Fruit fly (Drosophila melanogaster) whole organism, embryonic: ENCODE data around the gene CG4942.

Source experiments
- Antp ChIP-seq: fragments of 200-800 bp; sonication (Bioruptor generic); optimal IDR thresholded peaks from 3 replicates; lab custom pipeline; 2016; ENCODE audit warnings: missing biosample characterization, missing genetic modification characterization
- Asciz ChIP-seq: fragments of 200-800 bp; sonication (Bioruptor generic); optimal IDR thresholded peaks from 2 replicates; lab custom pipeline; 2017; ENCODE audit warnings: missing biosample characterization, mild to moderate bottlenecking, missing genetic modification characterization, missing genetic modification reagents
- Atf3 ChIP-seq: fragments of 200-800 bp; sonication (Bioruptor generic); optimal IDR thresholded peaks from 3 replicates; lab custom pipeline; 2016; ENCODE audit warnings: missing biosample characterization, missing genetic modification characterization
- CG11696 ChIP-seq: fragments of 200-800 bp; sonication (Bioruptor generic); IDR thresholded peaks from 2 replicates; pipeline ENCODE4 v1.3.6; 2022; ENCODE audit warnings: missing biosample characterization, missing genetic modification characterization
- CG12299 ChIP-seq: fragments of 200-800 bp; sonication (Bioruptor generic); optimal IDR thresholded peaks from 2 replicates; lab custom pipeline; 2018; ENCODE audit warnings: missing biosample characterization, mild to moderate bottlenecking, missing genetic modification characterization
- CG13894 ChIP-seq: fragments of 200-800 bp; sonication (Bioruptor generic); optimal IDR thresholded peaks from 3 replicates; lab custom pipeline; 2018; ENCODE audit warnings: missing biosample characterization, mild to moderate bottlenecking, missing genetic modification characterization, moderate library complexity
- CG17328 ChIP-seq: fragments of 200-800 bp; sonication (Bioruptor generic); IDR thresholded peaks from 2 replicates; pipeline ENCODE4 v1.3.6; 2022; ENCODE audit warnings: missing biosample characterization, missing genetic modification characterization
- CG17912 ChIP-seq: fragments of 200-800 bp; sonication (Bioruptor generic); optimal IDR thresholded peaks from 2 replicates; lab custom pipeline; 2018; ENCODE audit warnings: missing biosample characterization, mild to moderate bottlenecking, missing genetic modification characterization
- CG3407 ChIP-seq: fragments of 200-800 bp; sonication (Bioruptor generic); optimal IDR thresholded peaks from 2 replicates; lab custom pipeline; 2018; ENCODE audit warnings: missing biosample characterization, mild to moderate bottlenecking, missing genetic modification characterization
- CG3838 ChIP-seq: fragments of 200-800 bp; sonication (Bioruptor generic); optimal IDR thresholded peaks from 3 replicates; lab custom pipeline; 2016; ENCODE audit warnings: missing biosample characterization, missing genetic modification characterization
- CG43689 ChIP-seq: fragments of 200-800 bp; sonication (Bioruptor generic); IDR thresholded peaks from 2 replicates; pipeline ENCODE4 v1.3.6; 2022; ENCODE audit warnings: missing biosample characterization, missing genetic modification characterization
- CG6654 ChIP-seq: fragments of 200-800 bp; sonication (Bioruptor generic); optimal IDR thresholded peaks from 2 replicates; lab custom pipeline; 2017; ENCODE audit warnings: missing biosample characterization, mild to moderate bottlenecking, missing genetic modification characterization
- CG7963 ChIP-seq: fragments of 200-800 bp; sonication (Bioruptor generic); IDR thresholded peaks from 3 replicates; pipeline ENCODE4 v1.3.6; 2022; ENCODE audit warnings: missing biosample characterization, missing genetic modification characterization; ENCODE audit not compliant: partially characterized antibody
- CG8089 ChIP-seq: fragments of 200-800 bp; sonication (Bioruptor generic); optimal IDR thresholded peaks from 3 replicates; lab custom pipeline; 2016; ENCODE audit warnings: missing biosample characterization, missing genetic modification characterization
- CG8765 ChIP-seq: fragments of 200-800 bp; sonication (Bioruptor generic); IDR thresholded peaks from 2 replicates; pipeline ENCODE4 v1.3.6; 2022; ENCODE audit warnings: missing biosample characterization, missing genetic modification characterization
- CG9727 ChIP-seq: fragments of 200-800 bp; sonication (Bioruptor generic); optimal IDR thresholded peaks from 3 replicates; lab custom pipeline; 2017; ENCODE audit warnings: missing biosample characterization, mild to moderate bottlenecking, missing genetic modification characterization
- E2f1 ChIP-seq: fragments of 200-800 bp; sonication (Bioruptor generic); IDR thresholded peaks from 2 replicates; pipeline ENCODE4 v1.3.6; 2022; ENCODE audit warnings: missing biosample characterization, missing genetic modification characterization
- Fer3 ChIP-seq: fragments of 200-800 bp; sonication (Bioruptor generic); optimal IDR thresholded peaks from 2 replicates; lab custom pipeline; 2018; ENCODE audit warnings: missing biosample characterization, mild to moderate bottlenecking, missing genetic modification characterization, moderate library complexity
- Hey ChIP-seq: fragments of 200-800 bp; sonication (Bioruptor generic); optimal IDR thresholded peaks from 3 replicates; lab custom pipeline; 2018; ENCODE audit warnings: missing biosample characterization, mild to moderate bottlenecking, missing genetic modification characterization
- Max ChIP-seq: fragments of 200-800 bp; sonication (Bioruptor generic); optimal IDR thresholded peaks from 2 replicates; lab custom pipeline; 2016; ENCODE audit warnings: missing biosample characterization, mild to moderate bottlenecking, missing genetic modification characterization
- Nf-YA ChIP-seq: fragments of 200-800 bp; sonication (Bioruptor generic); IDR thresholded peaks from 2 replicates; pipeline ENCODE4 v1.3.6; 2022; ENCODE audit warnings: missing biosample characterization, missing genetic modification characterization
- Opbp ChIP-seq: fragments of 200-800 bp; sonication (Bioruptor generic); IDR thresholded peaks from 3 replicates; pipeline ENCODE4 v1.3.6; 2022; ENCODE audit warnings: missing biosample characterization, missing genetic modification characterization; ENCODE audit not compliant: partially characterized antibody
- PHDP ChIP-seq: fragments of 200-800 bp; sonication (Bioruptor generic); optimal IDR thresholded peaks from 3 replicates; lab custom pipeline; 2018; ENCODE audit warnings: missing biosample characterization, mild to moderate bottlenecking, missing genetic modification characterization, moderate library complexity
- Poxn ChIP-seq: fragments of 200-800 bp; sonication (Bioruptor generic); IDR thresholded peaks from 2 replicates; pipeline ENCODE4 v1.3.6; 2022; ENCODE audit warnings: missing biosample characterization, missing genetic modification characterization
- Scr ChIP-seq: fragments of 200-800 bp; sonication (Bioruptor generic); IDR thresholded peaks from 2 replicates; pipeline ENCODE4 v1.3.6; 2022; ENCODE audit warnings: missing biosample characterization, missing genetic modification characterization; ENCODE audit not compliant: partially characterized antibody
- Sox102F ChIP-seq: fragments of 200-800 bp; sonication (Bioruptor generic); optimal IDR thresholded peaks from 2 replicates; lab custom pipeline; 2018; ENCODE audit warnings: missing biosample characterization, mild to moderate bottlenecking, missing genetic modification characterization, moderate library complexity
- TFAM ChIP-seq: fragments of 200-800 bp; sonication (Bioruptor generic); optimal IDR thresholded peaks from 2 replicates; lab custom pipeline; 2017; ENCODE audit warnings: missing biosample characterization, missing genetic modification characterization, inconsistent platforms
- ash1 ChIP-seq: fragments of 200-800 bp; sonication (Bioruptor generic); optimal IDR thresholded peaks from 2 replicates; lab custom pipeline; 2018; ENCODE audit warnings: missing biosample characterization, mild to moderate bottlenecking, missing genetic modification characterization
- ato ChIP-seq: fragments of 200-800 bp; sonication (Bioruptor generic); IDR thresholded peaks from 2 replicates; pipeline ENCODE4 v1.3.6; 2022; ENCODE audit warnings: missing biosample characterization, missing genetic modification characterization; ENCODE audit not compliant: partially characterized antibody
- cg ChIP-seq: fragments of 200-800 bp; sonication (Bioruptor generic); optimal IDR thresholded peaks from 3 replicates; lab custom pipeline; 2019; ENCODE audit warnings: missing biosample characterization, mild to moderate bottlenecking, missing genetic modification characterization, moderate library complexity
- chif ChIP-seq, 2 experiments: fragments of 200-800 bp; sonication (Bioruptor generic); optimal IDR thresholded peaks; 3 replicates each; lab custom pipeline; 2016; ENCODE audit warnings: missing biosample characterization in 2 of 2, missing genetic modification characterization in 2 of 2
- dan ChIP-seq: fragments of 200-800 bp; sonication (Bioruptor generic); IDR thresholded peaks from 2 replicates; pipeline ENCODE4 v1.3.6; 2022; ENCODE audit warnings: missing biosample characterization, missing genetic modification characterization
- dmrt11E ChIP-seq: fragments of 200-800 bp; sonication (Bioruptor generic); optimal IDR thresholded peaks from 3 replicates; lab custom pipeline; 2018; ENCODE audit warnings: missing biosample characterization, mild to moderate bottlenecking, missing genetic modification characterization, moderate library complexity
- eyg ChIP-seq: fragments of 200-800 bp; sonication (Bioruptor generic); optimal IDR thresholded peaks from 3 replicates; lab custom pipeline; 2016; ENCODE audit warnings: missing biosample characterization, missing genetic modification characterization
- ftz-f1 ChIP-seq: fragments of 200-800 bp; sonication (Bioruptor generic); optimal IDR thresholded peaks from 2 replicates; lab custom pipeline; 2016; ENCODE audit warnings: missing biosample characterization, missing genetic modification characterization
- hb ChIP-seq: fragments of 200-800 bp; sonication (Bioruptor generic); IDR thresholded peaks from 3 replicates; pipeline ENCODE4 v1.3.6; 2022; ENCODE audit warnings: missing biosample characterization, missing genetic modification characterization; ENCODE audit not compliant: partially characterized antibody
- ind ChIP-seq: fragments of 200-800 bp; sonication (Bioruptor generic); optimal IDR thresholded peaks from 3 replicates; lab custom pipeline; 2016; ENCODE audit warnings: missing biosample characterization, missing genetic modification characterization
- inv ChIP-seq: fragments of 200-800 bp; sonication (Bioruptor generic); IDR thresholded peaks from 2 replicates; pipeline ENCODE4 v1.3.6; 2022; ENCODE audit warnings: missing biosample characterization, missing genetic modification characterization; ENCODE audit not compliant: partially characterized antibody
- lilli ChIP-seq: fragments of 200-800 bp; sonication (Bioruptor generic); optimal IDR thresholded peaks from 3 replicates; lab custom pipeline; 2016; ENCODE audit warnings: missing biosample characterization, missing genetic modification characterization
- nau ChIP-seq: fragments of 200-800 bp; sonication (Bioruptor generic); optimal IDR thresholded peaks from 3 replicates; lab custom pipeline; 2017; ENCODE audit warnings: missing biosample characterization, mild to moderate bottlenecking, missing genetic modification characterization, missing genetic modification reagents
- nerfin-2 ChIP-seq: fragments of 200-800 bp; sonication (Bioruptor generic); IDR thresholded peaks from 2 replicates; pipeline ENCODE4 v1.3.6; 2022; ENCODE audit warnings: missing biosample characterization, missing genetic modification characterization; ENCODE audit not compliant: partially characterized antibody
- nom ChIP-seq: fragments of 200-800 bp; sonication (Bioruptor generic); optimal IDR thresholded peaks from 2 replicates; lab custom pipeline; 2017; ENCODE audit warnings: missing biosample characterization, missing genetic modification characterization, mild to moderate bottlenecking, moderate library complexity, missing genetic modification reagents
- oc ChIP-seq: fragments of 200-800 bp; sonication (Bioruptor generic); optimal IDR thresholded peaks from 2 replicates; lab custom pipeline; 2018; ENCODE audit warnings: missing biosample characterization, mild to moderate bottlenecking, missing genetic modification characterization, moderate library complexity
- org-1 ChIP-seq: fragments of 200-800 bp; sonication (Bioruptor generic); optimal IDR thresholded peaks from 2 replicates; lab custom pipeline; 2017; ENCODE audit warnings: missing biosample characterization, missing genetic modification characterization
- otp ChIP-seq: fragments of 200-800 bp; sonication (Bioruptor generic); IDR thresholded peaks from 3 replicates; pipeline ENCODE4, ENCODE4 v1.3.6; 2022; ENCODE audit warnings: missing biosample characterization, missing genetic modification characterization
- pho ChIP-seq: fragments of 200-800 bp; sonication (Bioruptor generic); optimal IDR thresholded peaks from 2 replicates; lab custom pipeline; 2016; ENCODE audit warnings: missing biosample characterization, missing genetic modification characterization
- pita ChIP-seq: fragments of 200-800 bp; sonication (Bioruptor generic); optimal IDR thresholded peaks from 2 replicates; lab custom pipeline; 2017; ENCODE audit warnings: missing biosample characterization, mild to moderate bottlenecking, missing genetic modification characterization
- shn ChIP-seq: fragments of 200-800 bp; sonication (Bioruptor generic); optimal IDR thresholded peaks from 3 replicates; lab custom pipeline; 2016; ENCODE audit warnings: missing biosample characterization, missing genetic modification characterization
- slou ChIP-seq: fragments of 200-800 bp; sonication (Bioruptor generic); optimal IDR thresholded peaks from 3 replicates; lab custom pipeline; 2016; ENCODE audit warnings: missing biosample characterization, missing genetic modification characterization
- zen ChIP-seq: fragments of 200-800 bp; sonication (Bioruptor generic); optimal IDR thresholded peaks from 3 replicates; lab custom pipeline; 2018; ENCODE audit warnings: missing biosample characterization, mild to moderate bottlenecking, missing genetic modification characterization, moderate library complexity

CG4942 gene

dm6 chr3L:9025680-9026079 lies 47.2 kb upstream of the CG4942 start (continued):
- TF ChIP-seq nom (GFP tag; lab: Kevin White, UChicago) (no peak), CG3407 (GFP tag; lab: Kevin White, UChicago) (peak; percentile 76), E2f1 (GFP tag; lab: Robert Waterston, UW) (peak; percentile 80), TFAM (no peak), Scr (no peak), eyg (GFP tag; lab: Kevin White, UChicago) (peak; percentile 62), CG17912 (GFP tag; lab: Kevin White, UChicago) (peak; percentile 34), shn (peak; percentile 44), oc (tag; lab: Kevin White, UChicago) (peak; percentile 79), Sox102F (GFP tag; lab: Kevin White, UChicago) (peak; percentile 89), slou (GFP tag; lab: Kevin White, UChicago) (peak; percentile 54), nerfin-2 (no peak), CG43689 (GFP tag; lab: Robert Waterston, UW) (peak; percentile 86), CG13894 (tag; lab: Kevin White, UChicago) (no peak), ash1 (GFP tag; lab: Kevin White, UChicago) (no peak), Hey (tag; lab: Kevin White, UChicago) (no peak), nau (GFP tag; lab: Kevin White, UChicago) (peak; percentile 70), CG11696 (peak; percentile 58), CG8089 (GFP tag; lab: Kevin White, UChicago) (peak; percentile 75), org-1 (GFP tag; lab: Kevin White, UChicago) (peak; percentile 59), Max (GFP tag; lab: Kevin White, UChicago) (peak; percentile 73), ato (GFP tag; lab: Robert Waterston, UW) (no peak), CG9727 (GFP tag; lab: Kevin White, UChicago) (peak; percentile 85), Opbp (GFP tag; lab: Robert Waterston, UW) (no peak), Antp (peak; percentile 73), CG17328 (peak; percentile 92), Fer3 (tag; lab: Kevin White, UChicago) (peak; percentile 79), pho (GFP tag; lab: Kevin White, UChicago) (peak; percentile 63), inv (no peak), CG6654 (GFP tag; lab: Kevin White, UChicago) (peak; percentile 50), zen (peak; percentile 74), chif (GFP tag; optimal IDR thresholded peaks at IDR 0.05; lab: Kevin White, UChicago) (peak; percentile 73 to 87), ind (GFP tag; lab: Kevin White, UChicago) (peak; percentile 78), cg (GFP tag; lab: Kevin White, UChicago) (no peak), CG3838 (GFP tag; lab: Kevin White, UChicago) (peak; percentile 53), lilli (peak; percentile 82), Asciz (peak; percentile 84), Poxn (GFP tag; lab: Robert Waterston, UW) (no peak), Nf-YA (GFP tag; lab: Robert Waterston, UW) (peak; percentile 83), CG12299 (peak; percentile 65), PHDP (tag; lab: Kevin White, UChicago) (peak; percentile 85), dan (GFP tag; lab: Robert Waterston, UW) (peak; percentile 67), ftz-f1 (no peak), dmrt11E (tag; lab: Kevin White, UChicago) (peak; percentile 86), CG7963 (GFP tag; lab: Robert Waterston, UW) (no peak), otp (peak; percentile 70), hb (GFP tag; lab: Robert Waterston, UW) (no peak), Atf3 (peak; percentile 72), pita (GFP tag; lab: Kevin White, UChicago) (no peak), CG8765 (GFP tag; lab: Robert Waterston, UW) (peak; percentile 80)
